Fruit fly (Drosophila melanogaster): ENCODE data around the gene Rcd4.

The Rcd4 gene

dm6 chr2L:8374235-8374634 is 8.4 kb upstream of the Rcd4 start, which contains the start of gene Wdr82 (continued):
- TF ChIP-seq CG11504 (tag; optimal IDR thresholded peaks at IDR 0.05) = peak; percentile 77
- peak; percentile 70; the same call in 1 of the 3 replicates for TF ChIP-seq CG7963 (GFP tag; IDR thresholded peaks at IDR 0.05; ENCODE audit: partially characterized antibody)
- TF ChIP-seq scrt (GFP tag; optimal IDR thresholded peaks at IDR 0.05) = no peak
- TF ChIP-seq CG3847 (GFP tag; IDR thresholded peaks at IDR 0.05) = no peak
- peak; percentile 37; the same call in 1 of the 3 replicates for TF ChIP-seq Doc3 (GFP tag; IDR thresholded peaks at IDR 0.05; ENCODE audit: partially characterized antibody)
- no peak for TF ChIP-seq CG17612 (GFP tag; IDR thresholded peaks at IDR 0.05)
- peak; percentile 88 for TF ChIP-seq E2f2 (GFP tag; IDR thresholded peaks at IDR 0.05)
- no peak for TF ChIP-seq crol (GFP tag; IDR thresholded peaks at IDR 0.05)
- peak; percentile 47 for TF ChIP-seq Sry-δ (GFP tag; optimal IDR thresholded peaks at IDR 0.05)
- peak; percentile 52 for TF ChIP-seq Myb (GFP tag; optimal IDR thresholded peaks at IDR 0.05)
- peak; percentile 68; the same call in 1 of the 2 replicates for TF ChIP-seq Bgb (GFP tag; IDR thresholded peaks at IDR 0.05; ENCODE audit: partially characterized antibody)
- no peak for TF ChIP-seq Nf-YA (GFP tag; IDR thresholded peaks at IDR 0.05)
- TF ChIP-seq CG4707 (GFP tag; optimal IDR thresholded peaks at IDR 0.05) = no peak
- TF ChIP-seq ato (GFP tag; IDR thresholded peaks at IDR 0.05; ENCODE audit: partially characterized antibody) = peak; percentile 83
- peak; percentile 3 for TF ChIP-seq grau (tag; optimal IDR thresholded peaks at IDR 0.05)
- TF ChIP-seq CG4617 (GFP tag; optimal IDR thresholded peaks at IDR 0.05; ENCODE audit: borderline replicate concordance) = peak; percentile 6
- no peak for TF ChIP-seq CG8290 (GFP tag; optimal IDR thresholded peaks at IDR 0.05)
- peak in 1 of 2 experiments; percentile 10 for TF ChIP-seq CG8290 (tag; optimal IDR thresholded peaks at IDR 0.05)
- peak; percentile 59; the same call in 1 of the 3 replicates for TF ChIP-seq mld (GFP tag; IDR thresholded peaks at IDR 0.05; ENCODE audit: partially characterized antibody)
- TF ChIP-seq CG14710 (tag; optimal IDR thresholded peaks at IDR 0.05) = peak; percentile 28
- TF ChIP-seq CG15514 (GFP tag; optimal IDR thresholded peaks at IDR 0.05) = peak; percentile 100
- peak; percentile 84 for TF ChIP-seq zen2 (GFP tag; IDR thresholded peaks at IDR 0.05; ENCODE audit: partially characterized antibody)
- TF ChIP-seq vvl (GFP tag; IDR thresholded peaks at IDR 0.05) = 0 out of 2 replicates have a peak, but pooled peaks have one; percentile 12
- TF ChIP-seq tx (GFP tag; optimal IDR thresholded peaks at IDR 0.05) = no peak
- TF ChIP-seq CG8281 (tag; optimal IDR thresholded peaks at IDR 0.05) = peak; percentile 63
- TF ChIP-seq gfzf (GFP tag; optimal IDR thresholded peaks at IDR 0.05) = no peak
- peak; percentile 81 for TF ChIP-seq CG6791 (GFP tag; IDR thresholded peaks at IDR 0.05; ENCODE audit: partially characterized antibody)
- TF ChIP-seq CG2712 (tag; optimal IDR thresholded peaks at IDR 0.05) = peak; percentile 18
- TF ChIP-seq Sin3A (optimal IDR thresholded peaks at IDR 0.05) = peak; percentile 5
- peak; percentile 44 for TF ChIP-seq CG1603 (tag; optimal IDR thresholded peaks at IDR 0.05)
- TF ChIP-seq BEAF-32 (GFP tag; optimal IDR thresholded peaks at IDR 0.05) = peak; percentile 65
- TF ChIP-seq bowl (GFP tag; IDR thresholded peaks at IDR 0.05) = no peak
- no peak for TF ChIP-seq CHES-1-like (GFP tag; optimal IDR thresholded peaks at IDR 0.05)
- peak; percentile 75 for TF ChIP-seq Scr (GFP tag; IDR thresholded peaks at IDR 0.05; ENCODE audit: partially characterized antibody)
- TF ChIP-seq so (GFP tag; IDR thresholded peaks at IDR 0.05) = no peak
- TF ChIP-seq wor (GFP tag; IDR thresholded peaks at IDR 0.05) = no peak
- peak; percentile 22 for TF ChIP-seq CG10267 (tag; optimal IDR thresholded peaks at IDR 0.05)
- TF ChIP-seq CG11093 (GFP tag; IDR thresholded peaks at IDR 0.05) = no peak
- TF ChIP-seq CG1024 (GFP tag; IDR thresholded peaks at IDR 0.05) = no peak

dm6 chr2L:8376717-8377116 is 5.9 kb upstream of the Rcd4 start, which contains the start of the genes CG13390 and CG17294:
Gene CG13390, minus strand, starts transcription at chr2L:8376797.
Gene CG17294, plus strand, starts transcription at chr2L:8377035.
- TF ChIP-seq lola (GFP tag; optimal IDR thresholded peaks at IDR 0.05) = peak in 1 of 3 experiments; percentile 99
- TF ChIP-seq pho (GFP tag; optimal IDR thresholded peaks at IDR 0.05) = peak; percentile 95
- peak; percentile 99 for TF ChIP-seq Chrac-16 (GFP tag; optimal IDR thresholded peaks at IDR 0.05)
- TF ChIP-seq chm (GFP tag; IDR thresholded peaks at IDR 0.05) = peak; percentile 99
- peak; percentile 99 for TF ChIP-seq CG11723 (GFP tag; optimal IDR thresholded peaks at IDR 0.05)
- TF ChIP-seq BEAF-32 (GFP tag; optimal IDR thresholded peaks at IDR 0.05) = peak; percentile 75
- TF ChIP-seq lmd (GFP tag; IDR thresholded peaks at IDR 0.05) = peak; percentile 99
- peak; percentile 95 for TF ChIP-seq Dip3 (GFP tag; optimal IDR thresholded peaks at IDR 0.05)
- peak; percentile 99 for TF ChIP-seq cwo (GFP tag; optimal IDR thresholded peaks at IDR 0.05)
- peak; percentile 99 for TF ChIP-seq mirr (GFP tag; optimal IDR thresholded peaks at IDR 0.05)
- TF ChIP-seq Vsx1 (GFP tag; optimal IDR thresholded peaks at IDR 0.05) = peak; percentile 98
- peak; percentile 99 for TF ChIP-seq phol (tag; optimal IDR thresholded peaks at IDR 0.05)
- TF ChIP-seq CG10959 (GFP tag; IDR thresholded peaks at IDR 0.05) = peak; percentile 99
- peak; percentile 99 for TF ChIP-seq gcm (GFP tag; optimal IDR thresholded peaks at IDR 0.05)
- TF ChIP-seq bowl (GFP tag; IDR thresholded peaks at IDR 0.05) = peak; percentile 99

All from whole organism, embryonic.